Worm (Caenorhabditis elegans): ENCODE measurements around the gene rpt-4.

Gene rpt-4

ce11 chrII:65484-65883 lies 19.5 kb upstream of the rpt-4 start:
- no peak for TF ChIP-seq W03F9.2 (tag; optimal IDR thresholded peaks at IDR 0.05)
- no peak for TF ChIP-seq him-1 (tag; optimal IDR thresholded peaks at IDR 0.05)
- TF ChIP-seq dao-5 (tag; optimal IDR thresholded peaks at IDR 0.05): no peak

ce11 chrII:61013-61412 lies 15.0 kb upstream of the rpt-4 start, which contains the start of gene C23H3.2:
Gene C23H3.2, plus strand, starts transcription at chrII:61313.
- TF ChIP-seq dao-5 (tag; optimal IDR thresholded peaks at IDR 0.05) (no peak), him-1 (tag; optimal IDR thresholded peaks at IDR 0.05) (no peak), W03F9.2 (tag; optimal IDR thresholded peaks at IDR 0.05) (no peak)

- no peak for TF ChIP-seq dao-5 (tag; optimal IDR thresholded peaks at IDR 0.05)
- TF ChIP-seq W03F9.2 (tag; optimal IDR thresholded peaks at IDR 0.05): no peak
- TF ChIP-seq him-1 (tag; optimal IDR thresholded peaks at IDR 0.05): no peak
Measured at ce11 chrII:60049-60448, 14.0 kb upstream of the rpt-4 start.

ce11 chrII:57873-58272 lies 11.9 kb upstream of the rpt-4 start:
- TF ChIP-seq W03F9.2 (tag; optimal IDR thresholded peaks at IDR 0.05): no peak
- TF ChIP-seq dao-5 (tag; optimal IDR thresholded peaks at IDR 0.05): no peak
- no peak for TF ChIP-seq him-1 (tag; optimal IDR thresholded peaks at IDR 0.05)

- TF ChIP-seq W03F9.2 (tag; optimal IDR thresholded peaks at IDR 0.05) (no peak), him-1 (tag; optimal IDR thresholded peaks at IDR 0.05) (no peak), dao-5 (tag; optimal IDR thresholded peaks at IDR 0.05) (no peak)
Measured at ce11 chrII:57370-57769, 11.4 kb upstream of the rpt-4 start, which contains the start of gene ascc-1. Gene ascc-1, plus strand, starts transcription at chrII:57670.

- TF ChIP-seq W03F9.2 (tag; optimal IDR thresholded peaks at IDR 0.05): no peak
- TF ChIP-seq dao-5 (tag; optimal IDR thresholded peaks at IDR 0.05): no peak
- no peak for TF ChIP-seq him-1 (tag; optimal IDR thresholded peaks at IDR 0.05)
Measured at ce11 chrII:55204-55603, 9.2 kb upstream of the rpt-4 start, which contains the start of gene tre-5. Gene tre-5, minus strand, starts transcription at chrII:55304.

- TF ChIP-seq him-1 (tag; optimal IDR thresholded peaks at IDR 0.05): no peak
- no peak for TF ChIP-seq W03F9.2 (tag; optimal IDR thresholded peaks at IDR 0.05)
- no peak for TF ChIP-seq dao-5 (tag; optimal IDR thresholded peaks at IDR 0.05)
Measured at ce11 chrII:51352-51751, 5.3 kb upstream of the rpt-4 start, which contains the start of gene sptl-1. Gene sptl-1, plus strand, starts transcription at chrII:51652.

ce11 chrII:50862-51261 lies 4.8 kb upstream of the rpt-4 start:
- no peak for TF ChIP-seq him-1 (tag; optimal IDR thresholded peaks at IDR 0.05)
- TF ChIP-seq dao-5 (tag; optimal IDR thresholded peaks at IDR 0.05): no peak
- TF ChIP-seq W03F9.2 (tag; optimal IDR thresholded peaks at IDR 0.05): no peak

- no peak for TF ChIP-seq W03F9.2 (tag; optimal IDR thresholded peaks at IDR 0.05)
- no peak for TF ChIP-seq him-1 (tag; optimal IDR thresholded peaks at IDR 0.05)
- no peak for TF ChIP-seq dao-5 (tag; optimal IDR thresholded peaks at IDR 0.05)
Measured at ce11 chrII:47280-47679, 1.3 kb upstream of the rpt-4 start, which contains the start of gene C23H3.5. Gene C23H3.5, plus strand, starts transcription at chrII:47580.

- TF ChIP-seq W03F9.2 (tag; optimal IDR thresholded peaks at IDR 0.05): no peak
- no peak for TF ChIP-seq dao-5 (tag; optimal IDR thresholded peaks at IDR 0.05)
- TF ChIP-seq him-1 (tag; optimal IDR thresholded peaks at IDR 0.05): no peak
Measured at ce11 chrII:44740-45139, 1.3 kb downstream of the rpt-4 start, which contains the start of gene rpoa-49. Gene rpoa-49, plus strand, starts transcription at chrII:45040.

- TF ChIP-seq dao-5 (tag; optimal IDR thresholded peaks at IDR 0.05): no peak
- peak; percentile 79 for TF ChIP-seq W03F9.2 (tag; optimal IDR thresholded peaks at IDR 0.05)
Measured at ce11 chrII:43640-44039, 2.4 kb downstream of the rpt-4 start, which contains the start of gene nfyc-1. Gene nfyc-1, plus strand, starts transcription at chrII:43907.

ce11 chrII:41914-42313 lies 4.1 kb downstream of the rpt-4 start, which contains the start of gene F23F1.10:
Gene F23F1.10, minus strand, starts transcription at chrII:41982.
- no peak for TF ChIP-seq W03F9.2 (tag; optimal IDR thresholded peaks at IDR 0.05)
- no peak for TF ChIP-seq dao-5 (tag; optimal IDR thresholded peaks at IDR 0.05)
- no peak for TF ChIP-seq him-1 (tag; optimal IDR thresholded peaks at IDR 0.05)

- TF ChIP-seq dao-5 (tag; optimal IDR thresholded peaks at IDR 0.05): no peak
- no peak for TF ChIP-seq W03F9.2 (tag; optimal IDR thresholded peaks at IDR 0.05)
- TF ChIP-seq him-1 (tag; optimal IDR thresholded peaks at IDR 0.05): no peak
Measured at ce11 chrII:39437-39836, 6.6 kb downstream of the rpt-4 start, which contains the start of gene spp-24. Gene spp-24, minus strand, starts transcription at chrII:39537.

- TF ChIP-seq W03F9.2 (tag; optimal IDR thresholded peaks at IDR 0.05) (no peak), dao-5 (tag; optimal IDR thresholded peaks at IDR 0.05) (no peak), him-1 (tag; optimal IDR thresholded peaks at IDR 0.05) (no peak)
Measured at ce11 chrII:37213-37612, 8.8 kb downstream of the rpt-4 start, which contains the start of gene F23F1.6. Gene F23F1.6, minus strand, starts transcription at chrII:37313.

- TF ChIP-seq W03F9.2 (tag; optimal IDR thresholded peaks at IDR 0.05) (no peak), dao-5 (tag; optimal IDR thresholded peaks at IDR 0.05) (no peak), him-1 (tag; optimal IDR thresholded peaks at IDR 0.05) (no peak)
Measured at ce11 chrII:33904-34303, 12.1 kb downstream of the rpt-4 start, which contains the start of gene F23F1.2. Gene F23F1.2, plus strand, starts transcription at chrII:34204.
